Fruit fly (Drosophila melanogaster): Measurements from ENCODE around the gene by.

The by gene

dm6 chr3R:9581089-9581520 is 48.3 kb upstream of the by start, which contains the start of gene CG8301 (continued):
- no peak for TF ChIP-seq nerfin-2 (GFP tag; IDR thresholded peaks at IDR 0.05; ENCODE audit: partially characterized antibody)
- no peak for TF ChIP-seq CG7271 (tag; optimal IDR thresholded peaks at IDR 0.05)
- peak; percentile 16; the same call in 1 of the 3 replicates for TF ChIP-seq dysf (GFP tag; IDR thresholded peaks at IDR 0.05)
- TF ChIP-seq E2f2 (GFP tag; IDR thresholded peaks at IDR 0.05): peak; percentile 28; the same call in 1 of the 2 replicates
- peak; percentile 43 for TF ChIP-seq CG12769 (tag; optimal IDR thresholded peaks at IDR 0.05)
- TF ChIP-seq Rx (GFP tag; IDR thresholded peaks at IDR 0.05): no peak
- TF ChIP-seq zen2 (GFP tag; IDR thresholded peaks at IDR 0.05; ENCODE audit: partially characterized antibody): 0 out of 3 replicates have a peak, but pooled peaks have one; percentile 32
- TF ChIP-seq ERR (GFP tag; optimal IDR thresholded peaks at IDR 0.05): peak; percentile 1
- TF ChIP-seq scrt (GFP tag; optimal IDR thresholded peaks at IDR 0.05): peak; percentile 28
- TF ChIP-seq bsh (GFP tag; optimal IDR thresholded peaks at IDR 0.05): peak in 1 of 2 experiments; percentile 15
- TF ChIP-seq CG2120 (GFP tag; optimal IDR thresholded peaks at IDR 0.05): peak; percentile 60
- TF ChIP-seq CG14667 (GFP tag; IDR thresholded peaks at IDR 0.05): no peak
- TF ChIP-seq CG13424 (tag; optimal IDR thresholded peaks at IDR 0.05): peak; percentile 53
- peak; percentile 1 for TF ChIP-seq ATbp (GFP tag; optimal IDR thresholded peaks at IDR 0.05)
- TF ChIP-seq CG14860 (GFP tag; IDR thresholded peaks at IDR 0.05; ENCODE audit: partially characterized antibody): no peak
- no peak for TF ChIP-seq insv (GFP tag; optimal IDR thresholded peaks at IDR 0.05)
- no peak for TF ChIP-seq Sox100B (GFP tag; optimal IDR thresholded peaks at IDR 0.05)
- TF ChIP-seq CG17385 (GFP tag; optimal IDR thresholded peaks at IDR 0.05): peak; percentile 34
- no peak for TF ChIP-seq slbo (GFP tag; IDR thresholded peaks at IDR 0.05)
- TF ChIP-seq amos (GFP tag; IDR thresholded peaks at IDR 0.05; ENCODE audit: partially characterized antibody): no peak
- TF ChIP-seq CG12155 (GFP tag; optimal IDR thresholded peaks at IDR 0.05): peak; percentile 20
- no peak for TF ChIP-seq zen (tag; optimal IDR thresholded peaks at IDR 0.05)
- peak; percentile 13; the same call in 1 of the 2 replicates for TF ChIP-seq crol (GFP tag; IDR thresholded peaks at IDR 0.05)
- TF ChIP-seq CG13287 (GFP tag; IDR thresholded peaks at IDR 0.05; ENCODE audit: partially characterized antibody): no peak
- TF ChIP-seq gfzf (GFP tag; optimal IDR thresholded peaks at IDR 0.05): no peak
- TF ChIP-seq CG10462 (GFP tag; optimal IDR thresholded peaks at IDR 0.05): no peak
- peak; percentile 39 for TF ChIP-seq CG30403 (GFP tag; optimal IDR thresholded peaks at IDR 0.05)
- no peak for TF ChIP-seq sqz (GFP tag; optimal IDR thresholded peaks at IDR 0.05)
- no peak for TF ChIP-seq CG14050 (GFP tag; IDR thresholded peaks at IDR 0.05)
- 0 out of 2 replicates have a peak, but pooled peaks have one; percentile 4 for TF ChIP-seq HLH3B (GFP tag; IDR thresholded peaks at IDR 0.05)
- no peak for TF ChIP-seq CG7786 (GFP tag; optimal IDR thresholded peaks at IDR 0.05)
- peak; percentile 15; the same call in 1 of the 3 replicates for TF ChIP-seq Dbx (GFP tag; IDR thresholded peaks at IDR 0.05)
- no peak for TF ChIP-seq kah (GFP tag; optimal IDR thresholded peaks at IDR 0.05)
- no peak; the same call in 2 of the 3 replicates for TF ChIP-seq tgo (GFP tag; IDR thresholded peaks at IDR 0.05)
- no peak for TF ChIP-seq Nf-YB (GFP tag; optimal IDR thresholded peaks at IDR 0.05)
- TF ChIP-seq CG30020 (tag; optimal IDR thresholded peaks at IDR 0.05): no peak
- peak; percentile 86 for TF ChIP-seq sr (GFP tag; IDR thresholded peaks at IDR 0.05)
- 0 out of 4 replicates have a peak, but pooled peaks have one; percentile 40 for TF ChIP-seq chinmo (GFP tag; IDR thresholded peaks at IDR 0.05; ENCODE audit: partially characterized antibody)
- TF ChIP-seq nerfin-1 (tag; optimal IDR thresholded peaks at IDR 0.05): no peak
- no peak for TF ChIP-seq chif (GFP tag; optimal IDR thresholded peaks at IDR 0.05)
- no peak for TF ChIP-seq Awh (GFP tag; IDR thresholded peaks at IDR 0.05)
- TF ChIP-seq gce (GFP tag; IDR thresholded peaks at IDR 0.05): no peak
- no peak for TF ChIP-seq D (optimal IDR thresholded peaks at IDR 0.05)
- TF ChIP-seq D (GFP tag; optimal IDR thresholded peaks at IDR 0.05): no peak
- peak; percentile 1 for TF ChIP-seq bcd (GFP tag; optimal IDR thresholded peaks at IDR 0.05)
- TF ChIP-seq CG10147 (GFP tag; optimal IDR thresholded peaks at IDR 0.05): no peak
- TF ChIP-seq CG6272 (GFP tag; IDR thresholded peaks at IDR 0.05): no peak
- TF ChIP-seq ken (GFP tag; IDR thresholded peaks at IDR 0.05): no peak
- TF ChIP-seq Drgx (GFP tag; IDR thresholded peaks at IDR 0.05): peak; percentile 56
- TF ChIP-seq CG32532 (GFP tag; IDR thresholded peaks at IDR 0.05): peak; percentile 60; the same call in 1 of the 2 replicates
